Worm (Caenorhabditis elegans): Measurements from ENCODE around the gene K10D2.8.

The K10D2.8 gene

ce11 chrIII:5230415-5230814, 41.9 kb downstream of the K10D2.8 start, which contains the start of gene prmt-5 (continued):
- TF ChIP-seq ztf-22 (GFP tag; optimal IDR thresholded peaks at IDR 0.05) (no peak), B0336.3 (GFP tag; IDR thresholded peaks at IDR 0.05) (peak; percentile 96), ccch-3 (GFP tag; optimal IDR thresholded peaks at IDR 0.05) (no peak), Y56A3A.18 (GFP tag; IDR thresholded peaks at IDR 0.05) (peak; percentile 85), rcor-1 (GFP tag; IDR thresholded peaks at IDR 0.05) (peak; percentile 52; the same call in 1 of the 2 replicates), nhr-27 (tag; optimal IDR thresholded peaks at IDR 0.05) (peak; percentile 73), ztf-3 (GFP tag; optimal IDR thresholded peaks at IDR 0.05) (peak; percentile 73), ceh-100 (GFP tag; IDR thresholded peaks at IDR 0.05) (peak; percentile 56), rpc-1 (optimal IDR thresholded peaks at IDR 0.05) (no peak), rpc-1 (tag; optimal IDR thresholded peaks at IDR 0.05) (no peak), ceh-58 (GFP tag; IDR thresholded peaks at IDR 0.05) (no peak), repo-1 (tag; optimal IDR thresholded peaks at IDR 0.05) (peak; percentile 95), nfya-2 (GFP tag; IDR thresholded peaks at IDR 0.05) (peak; percentile 37; the same call in 1 of the 2 replicates), madf-3 (GFP tag; IDR thresholded peaks at IDR 0.05) (peak; percentile 80; the same call in 1 of the 2 replicates), B0261.1 (tag; optimal IDR thresholded peaks at IDR 0.05) (peak; percentile 22), let-526 (GFP tag; IDR thresholded peaks at IDR 0.05) (peak; percentile 78), hrde-1 (tag; optimal IDR thresholded peaks at IDR 0.05; ENCODE audit: borderline replicate concordance) (peak; percentile 84), ztf-6 (GFP tag; IDR thresholded peaks at IDR 0.05) (no peak), nfyb-1 (GFP tag; IDR thresholded peaks at IDR 0.05) (peak; percentile 91), nhr-80 (tag; optimal IDR thresholded peaks at IDR 0.05) (no peak), lin-40 (tag; optimal IDR thresholded peaks at IDR 0.05) (peak; percentile 53), lir-1 (GFP tag; conservative IDR thresholded peaks at IDR 0.05) (no peak), ztf-26 (tag; optimal IDR thresholded peaks at IDR 0.05) (peak; percentile 61), F57A8.1 (GFP tag; optimal IDR thresholded peaks at IDR 0.05) (peak; percentile 36), D2030.7 (GFP tag; IDR thresholded peaks at IDR 0.05) (peak; percentile 47), unc-62 (GFP tag; optimal IDR thresholded peaks at IDR 0.05) (no peak), xnd-1 (tag; optimal IDR thresholded peaks at IDR 0.05) (peak; percentile 43), egl-18 (GFP tag; IDR thresholded peaks at IDR 0.05) (no peak), B0035.1 (tag; optimal IDR thresholded peaks at IDR 0.05) (peak; percentile 76), unc-130 (GFP tag; optimal IDR thresholded peaks at IDR 0.05) (peak; percentile 67), snpc-3.4 (tag; optimal IDR thresholded peaks at IDR 0.05) (peak; percentile 62), mxl-1 (tag; optimal IDR thresholded peaks at IDR 0.05) (no peak), cebp-1 (GFP tag; IDR thresholded peaks at IDR 0.05) (no peak), cebp-1 (tag; optimal IDR thresholded peaks at IDR 0.05) (peak; percentile 54), atf-7 (tag; optimal IDR thresholded peaks at IDR 0.05) (peak; percentile 79), hsf-1 (GFP tag; IDR thresholded peaks at IDR 0.05) (peak; percentile 66; the same call in 1 of the 2 replicates), lsy-27 (tag; optimal IDR thresholded peaks at IDR 0.05; ENCODE audit: borderline replicate concordance, insufficient read depth) (no peak), efl-1 (GFP tag; optimal IDR thresholded peaks at IDR 0.05) (no peak), madf-10 (tag; optimal IDR thresholded peaks at IDR 0.05) (peak; percentile 48), lsl-1 (GFP tag; optimal IDR thresholded peaks at IDR 0.05) (peak; percentile 44), F33H1.4 (GFP tag; IDR thresholded peaks at IDR 0.05) (peak; percentile 27; the same call in 1 of the 2 replicates), dpff-1 (tag; optimal IDR thresholded peaks at IDR 0.05) (peak; percentile 95), chd-7 (tag; optimal IDR thresholded peaks at IDR 0.05) (peak; percentile 93), lin-35 (GFP tag; optimal IDR thresholded peaks at IDR 0.05) (peak in 1 of 3 experiments; percentile 22), Y95B8A.8 (GFP tag; IDR thresholded peaks at IDR 0.05) (peak; percentile 79; the same call in 1 of the 2 replicates), F37B4.10 (GFP tag; IDR thresholded peaks at IDR 0.05) (no peak), mcd-1 (GFP tag; IDR thresholded peaks at IDR 0.05) (peak; percentile 64), cebp-2 (GFP tag; IDR thresholded peaks at IDR 0.05) (peak; percentile 72; the same call in 1 of the 2 replicates), dpl-1 (GFP tag; optimal IDR thresholded peaks at IDR 0.05) (no peak), ceh-40 (GFP tag; IDR thresholded peaks at IDR 0.05) (no peak)
